Worm (Caenorhabditis elegans): ENCODE measurements around the gene tag-290.

Gene tag-290

DNA sequence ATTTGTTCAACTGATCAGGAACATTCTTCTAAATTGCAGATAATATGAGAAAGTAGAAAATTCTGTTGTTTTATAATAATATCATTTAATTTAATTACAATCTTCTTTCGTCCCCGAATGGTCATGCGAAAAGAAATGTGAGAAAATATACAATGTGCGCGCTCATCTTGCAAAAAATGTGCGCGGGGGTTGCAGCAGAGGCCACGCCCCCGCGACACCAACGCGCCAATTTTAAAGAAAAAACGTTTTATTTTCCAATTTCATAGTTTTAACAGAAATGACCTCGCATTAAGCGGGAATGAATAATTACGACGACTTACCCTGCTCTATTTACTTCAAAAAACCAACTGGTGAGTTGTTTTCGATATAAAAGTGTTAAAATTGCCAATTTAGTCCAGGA is 2.6 kb upstream of the tag-290 start, which contains the start of gene sas-5 (continued):
- TF ChIP-seq ces-1 (GFP tag; optimal IDR thresholded peaks at IDR 0.05) (peak; percentile 34), mxl-2 (GFP tag; conservative IDR thresholded peaks at IDR 0.05) (no peak), fkh-10 (GFP tag; optimal IDR thresholded peaks at IDR 0.05) (no peak), arid-1 (GFP tag; conservative IDR thresholded peaks at IDR 0.05) (no peak), Y75B8A.6 (GFP tag; IDR thresholded peaks at IDR 0.05) (no peak), nhr-76 (tag; optimal IDR thresholded peaks at IDR 0.05) (no peak), snpc-1.2 (GFP tag; IDR thresholded peaks at IDR 0.05) (peak; percentile 37; the same call in 1 of the 2 replicates), lir-3 (tag; optimal IDR thresholded peaks at IDR 0.05) (no peak), ceh-28 (tag; optimal IDR thresholded peaks at IDR 0.05) (no peak), unc-39 (tag; optimal IDR thresholded peaks at IDR 0.05) (no peak), daf-19 (GFP tag; conservative IDR thresholded peaks at IDR 0.05) (no peak), F10B5.3 (tag; optimal IDR thresholded peaks at IDR 0.05) (peak; percentile 22), saeg-2 (GFP tag; IDR thresholded peaks at IDR 0.05) (no peak), unc-130 (GFP tag; optimal IDR thresholded peaks at IDR 0.05) (peak; percentile 82), hlh-11 (tag; optimal IDR thresholded peaks at IDR 0.05) (peak; percentile 64), mxl-3 (GFP tag; optimal IDR thresholded peaks at IDR 0.05) (no peak), lin-29 (GFP tag; IDR thresholded peaks at IDR 0.05) (no peak), ceh-20 (GFP tag; IDR thresholded peaks at IDR 0.05) (no peak; the same call in 1 of the 2 replicates), ceh-62 (tag; optimal IDR thresholded peaks at IDR 0.05) (no peak), T26A8.4 (GFP tag; IDR thresholded peaks at IDR 0.05) (no peak; the same call in 1 of the 2 replicates), zag-1 (tag; optimal IDR thresholded peaks at IDR 0.05) (no peak), ZK337.2 (GFP tag; IDR thresholded peaks at IDR 0.05) (no peak), dmd-8 (GFP tag; IDR thresholded peaks at IDR 0.05) (no peak), ztf-7 (tag; optimal IDR thresholded peaks at IDR 0.05) (peak; percentile 4), gei-8 (GFP tag; optimal IDR thresholded peaks at IDR 0.05) (no peak), lin-39 (tag; optimal IDR thresholded peaks at IDR 0.05) (no peak)

DNA sequence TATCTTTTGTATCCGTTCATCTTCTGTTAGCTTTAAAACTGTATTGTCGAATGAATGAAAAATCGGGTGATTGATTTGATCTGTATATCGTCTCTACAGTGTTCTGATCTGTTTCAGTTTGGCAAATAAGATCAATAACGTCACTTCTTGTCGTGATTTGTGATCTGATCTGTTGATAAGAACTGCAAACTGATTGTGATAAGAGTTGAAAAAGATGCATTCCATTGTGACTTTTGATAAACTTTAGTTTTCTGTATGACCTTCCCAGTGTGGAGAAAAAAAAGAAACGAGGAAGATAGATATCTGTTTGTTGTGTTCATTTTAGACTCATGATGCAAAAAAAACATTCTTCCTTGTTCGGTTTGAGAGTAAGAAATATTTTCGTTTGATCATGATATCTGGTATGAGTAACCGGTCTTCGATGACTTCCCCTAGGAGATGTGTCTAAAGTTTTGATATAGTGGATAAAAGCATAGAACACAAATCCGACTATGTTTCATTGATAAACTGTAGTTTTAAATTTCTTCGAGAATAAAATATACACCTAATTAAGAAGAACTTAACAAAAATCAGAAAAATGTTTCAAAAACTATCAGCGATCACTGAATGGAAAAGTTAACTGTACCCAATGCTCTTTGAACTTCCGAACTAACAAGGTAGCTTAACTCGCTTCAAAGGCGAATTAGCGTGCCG is 1.8 kb downstream of the tag-290 start:
- TF ChIP-seq sdz-12 (GFP tag; optimal IDR thresholded peaks at IDR 0.05) (no peak), ama-1 (optimal IDR thresholded peaks at IDR 0.05) (no peak), nhr-237 (tag; optimal IDR thresholded peaks at IDR 0.05) (no peak), pqm-1 (tag; optimal IDR thresholded peaks at IDR 0.05) (no peak), dpl-1 (GFP tag; optimal IDR thresholded peaks at IDR 0.05) (no peak), hlh-30 (tag; optimal IDR thresholded peaks at IDR 0.05; ENCODE audit: insufficient read depth) (peak; percentile 76), nhr-11 (tag; optimal IDR thresholded peaks at IDR 0.05) (no peak), tra-1 (GFP tag; IDR thresholded peaks at IDR 0.05) (no peak), ceh-32 (tag; optimal IDR thresholded peaks at IDR 0.05; ENCODE audit: poor library complexity) (no peak), mdt-29 (GFP tag; IDR thresholded peaks at IDR 0.05) (no peak), Y105C5A.15 (GFP tag; IDR thresholded peaks at IDR 0.05) (no peak), F26F4.8 (GFP tag; conservative IDR thresholded peaks at IDR 0.05) (no peak), ztf-11 (tag; optimal IDR thresholded peaks at IDR 0.05) (no peak), spr-1 (tag; optimal IDR thresholded peaks at IDR 0.05) (no peak), mdl-1 (tag; optimal IDR thresholded peaks at IDR 0.05) (no peak), tag-97 (GFP tag; IDR thresholded peaks at IDR 0.05) (no peak), Y48G9A.11 (GFP tag; IDR thresholded peaks at IDR 0.05) (no peak), nhr-76 (tag; optimal IDR thresholded peaks at IDR 0.05) (no peak), daf-8 (GFP tag; IDR thresholded peaks at IDR 0.05) (no peak), ceh-62 (tag; optimal IDR thresholded peaks at IDR 0.05) (no peak), hif-1 (tag; optimal IDR thresholded peaks at IDR 0.05) (no peak), F10B5.3 (tag; optimal IDR thresholded peaks at IDR 0.05) (no peak), T20F7.1 (GFP tag; optimal IDR thresholded peaks at IDR 0.05) (peak; percentile 31), lin-29 (GFP tag; IDR thresholded peaks at IDR 0.05) (no peak), aha-1 (tag) (peak; percentile 93), set-16 (GFP tag; IDR thresholded peaks at IDR 0.05) (no peak), lsy-2 (tag; optimal IDR thresholded peaks at IDR 0.05) (peak in 1 of 2 experiments; percentile 37), zfp-3 (GFP tag; conservative IDR thresholded peaks at IDR 0.05) (no peak), egl-43 (GFP tag; IDR thresholded peaks at IDR 0.05) (no peak)
